Worm (Caenorhabditis elegans) whole organism, L4 larva: ENCODE data around the gene D1044.1.

Source experiments
- F10B5.3 ChIP-seq: sonication (generic microtip); optimal IDR thresholded peaks from 2 replicates; lab custom pipeline; 2016; ENCODE audit warnings: mild to moderate bottlenecking, missing genetic modification characterization, missing compliant biosample characterization
- F49E8.2 ChIP-seq: sonication (generic microtip); optimal IDR thresholded peaks from 2 replicates; lab custom pipeline; 2016; ENCODE audit warnings: missing compliant biosample characterization, mild to moderate bottlenecking, missing genetic modification characterization, borderline replicate concordance
- T26A8.4 ChIP-seq: fragments of 200-800 bp; sonication (Bioruptor generic); IDR thresholded peaks from 2 replicates; pipeline ENCODE4 v1.3.6; 2022; ENCODE audit warnings: missing genetic modification characterization, missing compliant biosample characterization
- Y48G9A.11 ChIP-seq: fragments of 200-800 bp; sonication (Bioruptor generic); IDR thresholded peaks from 2 replicates; pipeline ENCODE4 v1.3.6; 2022; ENCODE audit warnings: missing genetic modification reagents, missing genetic modification characterization, missing compliant biosample characterization
- Y75B8A.6 ChIP-seq: fragments of 200-800 bp; sonication (Bioruptor generic); IDR thresholded peaks from 2 replicates; pipeline ENCODE4 v1.3.6; 2022; ENCODE audit warnings: missing genetic modification reagents, missing genetic modification characterization, missing compliant biosample characterization
- aha-1 ChIP-seq: fragments of 150-350 bp; peaks from one replicate; lab custom pipeline; 2014; ENCODE audit warnings: missing biosample characterization, missing genetic modification characterization
- ama-1 ChIP-seq: fragments of 150-350 bp; optimal IDR thresholded peaks from 2 replicates; lab custom pipeline; 2014; ENCODE audit warnings: inconsistent platforms, mixed read lengths
- arid-1 ChIP-seq: fragments of 200-800 bp; sonication (Bioruptor generic); conservative IDR thresholded peaks from 2 replicates; pipeline ENCODE4 v1.3.6; 2022; ENCODE audit warnings: missing genetic modification reagents, missing genetic modification characterization, missing compliant biosample characterization
- ceh-20 ChIP-seq: fragments of 200-800 bp; sonication (Bioruptor generic); IDR thresholded peaks from 2 replicates; pipeline ENCODE4 v1.3.6; 2022; ENCODE audit warnings: missing genetic modification reagents, missing genetic modification characterization, missing compliant biosample characterization
- ceh-28 ChIP-seq: fragments of 150-350 bp; optimal IDR thresholded peaks from 2 replicates; lab custom pipeline; 2014; ENCODE audit warnings: missing biosample characterization, missing genetic modification reagents, missing genetic modification characterization
- ceh-32 ChIP-seq: sonication (generic microtip); optimal IDR thresholded peaks from 2 replicates; lab custom pipeline; 2016; ENCODE audit warnings: mild to moderate bottlenecking, missing genetic modification characterization, missing compliant biosample characterization; ENCODE audit not compliant: poor library complexity
- ceh-62 ChIP-seq: sonication (generic microtip); optimal IDR thresholded peaks from 2 replicates; lab custom pipeline; 2017; ENCODE audit warnings: missing biosample characterization, missing genetic modification characterization
- cey-2 ChIP-seq: sonication (generic microtip); optimal IDR thresholded peaks from 3 replicates; lab custom pipeline; 2017; ENCODE audit warnings: missing genetic modification characterization, mild to moderate bottlenecking, missing compliant biosample characterization, antibody characterized with exemption, borderline replicate concordance; ENCODE audit not compliant: insufficient read depth
- daf-16 ChIP-seq, 3 experiments: sonication (generic microtip); optimal IDR thresholded peaks; 2 replicates each; lab custom pipeline; 2016 to 2017; ENCODE audit warnings: missing genetic modification characterization in 3 of 3, missing genetic modification reagents in 3 of 3, mild to moderate bottlenecking in 2 of 3, missing compliant biosample characterization in 2 of 3, missing biosample characterization in 1 of 3, moderate library complexity in 1 of 3
- daf-19 ChIP-seq: fragments of 200-800 bp; sonication (Bioruptor generic); conservative IDR thresholded peaks from 2 replicates; pipeline ENCODE4 v1.3.6; 2022; ENCODE audit warnings: missing genetic modification characterization, missing compliant biosample characterization
- dmd-8 ChIP-seq: fragments of 200-800 bp; sonication (Bioruptor generic); IDR thresholded peaks from 2 replicates; pipeline ENCODE4 v1.3.6; 2022; ENCODE audit warnings: missing genetic modification characterization, missing compliant biosample characterization
- dpl-1 ChIP-seq: fragments of 150-350 bp; optimal IDR thresholded peaks from 2 replicates; lab custom pipeline; 2014; ENCODE audit warnings: missing biosample characterization, missing genetic modification reagents, missing genetic modification characterization
- dve-1 ChIP-seq: sonication (generic microtip); optimal IDR thresholded peaks from 2 replicates; lab custom pipeline; 2017; ENCODE audit warnings: antibody characterized with exemption, mild to moderate bottlenecking, missing genetic modification characterization, missing compliant biosample characterization; ENCODE audit not compliant: insufficient read depth
- egl-43 ChIP-seq: fragments of 200-800 bp; sonication (Bioruptor generic); IDR thresholded peaks from 2 replicates; pipeline ENCODE4 v1.3.6; 2022; ENCODE audit warnings: missing genetic modification reagents, missing genetic modification characterization, missing compliant biosample characterization
- fkh-10 ChIP-seq: fragments of 150-350 bp; optimal IDR thresholded peaks from 2 replicates; lab custom pipeline; 2014; ENCODE audit warnings: missing biosample characterization, missing genetic modification reagents, missing genetic modification characterization
- fos-1 ChIP-seq: fragments of 150-350 bp; optimal IDR thresholded peaks from 2 replicates; lab custom pipeline; 2014; ENCODE audit warnings: missing biosample characterization, missing genetic modification characterization
- hif-1 ChIP-seq, 2 experiments: sonication (generic microtip); optimal IDR thresholded peaks; 2 replicates each; lab custom pipeline; 2016 to 2017; ENCODE audit warnings: missing compliant biosample characterization in 2 of 2, missing genetic modification characterization in 2 of 2, missing genetic modification reagents in 2 of 2, missing genotype in 2 of 2, mild to moderate bottlenecking in 1 of 2
- hlh-30 ChIP-seq: sonication (generic microtip); optimal IDR thresholded peaks from 2 replicates; lab custom pipeline; 2017; ENCODE audit warnings: antibody characterized with exemption, mild to moderate bottlenecking, missing genetic modification characterization, missing compliant biosample characterization; ENCODE audit not compliant: insufficient read depth
- hmg-1.1 ChIP-seq: fragments of 200-800 bp; sonication (Bioruptor generic); IDR thresholded peaks from 2 replicates; pipeline ENCODE4 v1.3.6; 2022; ENCODE audit warnings: missing genetic modification reagents, missing genetic modification characterization, missing compliant biosample characterization
- lim-7 ChIP-seq: fragments of 200-800 bp; sonication (Bioruptor generic); IDR thresholded peaks from 2 replicates; pipeline ENCODE4 v1.3.6; 2022; ENCODE audit warnings: missing genetic modification characterization, missing compliant biosample characterization
- lin-13 ChIP-seq: fragments of 150-350 bp; optimal IDR thresholded peaks from 2 replicates; lab custom pipeline; 2014; ENCODE audit warnings: missing biosample characterization, missing genetic modification reagents, missing genetic modification characterization
- lin-38 ChIP-seq: fragments of 200-800 bp; sonication (Bioruptor generic); IDR thresholded peaks from 2 replicates; pipeline ENCODE4 v1.3.6; 2022; ENCODE audit warnings: missing genetic modification reagents, missing genetic modification characterization, missing compliant biosample characterization
- lsy-2 ChIP-seq, 2 experiments: fragments of 150-350 bp in 1 of 2; sonication (generic microtip) in 1 of 2; optimal IDR thresholded peaks; 2 replicates each; lab custom pipeline; 2014 to 2017; ENCODE audit warnings: missing biosample characterization in 2 of 2, missing genetic modification characterization in 2 of 2
- mdt-29 ChIP-seq: fragments of 200-800 bp; sonication (Bioruptor generic); IDR thresholded peaks from 2 replicates; pipeline ENCODE4 v1.3.6; 2022; ENCODE audit warnings: missing genetic modification reagents, missing genetic modification characterization, missing compliant biosample characterization
- mep-1 ChIP-seq: fragments of 150-350 bp; sonication (generic microtip); optimal IDR thresholded peaks from 3 replicates; lab custom pipeline; 2014; ENCODE audit warnings: missing biosample characterization, missing genetic modification characterization
- mes-2 ChIP-seq: sonication (generic microtip); optimal IDR thresholded peaks from 2 replicates; lab custom pipeline; 2016; ENCODE audit warnings: missing genotype, mild to moderate bottlenecking, missing genetic modification characterization, missing compliant biosample characterization; ENCODE audit not compliant: poor library complexity, severe bottlenecking
- mxl-2 ChIP-seq: fragments of 200-800 bp; sonication (Bioruptor generic); conservative IDR thresholded peaks from 2 replicates; pipeline ENCODE4 v1.3.6; 2022; ENCODE audit warnings: missing genetic modification reagents, missing genetic modification characterization, missing compliant biosample characterization
- nhr-10 ChIP-seq: fragments of 150-350 bp; optimal IDR thresholded peaks from 2 replicates; lab custom pipeline; 2014; ENCODE audit warnings: missing biosample characterization, missing genetic modification characterization
- nhr-102 ChIP-seq: sonication (generic microtip); optimal IDR thresholded peaks from 2 replicates; lab custom pipeline; 2016; ENCODE audit warnings: mild to moderate bottlenecking, missing genetic modification characterization, moderate library complexity, missing compliant biosample characterization
- nhr-111 ChIP-seq: fragments of 200-800 bp; sonication (Bioruptor generic); optimal IDR thresholded peaks from 2 replicates; lab custom pipeline; 2018; ENCODE audit warnings: mild to moderate bottlenecking, missing genetic modification characterization, missing compliant biosample characterization
- nhr-6 ChIP-seq: fragments of 150-350 bp; optimal IDR thresholded peaks from 2 replicates; lab custom pipeline; 2014; ENCODE audit warnings: missing biosample characterization, missing genetic modification characterization
- pha-4 ChIP-seq, 2 experiments: fragments of 150-350 bp in 1 of 2; fragments of 200-800 bp in 1 of 2; sonication (Bioruptor generic) in 1 of 2; IDR thresholded peaks in 1 of 2; optimal IDR thresholded peaks in 1 of 2; 2 replicates each; pipeline versions ENCODE4 v1.3.6 to Lab custom; 2014 to 2022; ENCODE audit warnings: missing genetic modification characterization in 2 of 2, missing genetic modification reagents in 2 of 2, missing biosample characterization in 1 of 2, missing compliant biosample characterization in 1 of 2
- php-3 ChIP-seq: fragments of 200-800 bp; sonication (Bioruptor generic); IDR thresholded peaks from 2 replicates; pipeline ENCODE4 v1.3.6; 2022; ENCODE audit warnings: missing genetic modification reagents, missing genetic modification characterization, missing compliant biosample characterization
- rbr-2 ChIP-seq: sonication (generic microtip); optimal IDR thresholded peaks from 2 replicates; lab custom pipeline; 2016; ENCODE audit warnings: missing genotype, missing genetic modification characterization, missing compliant biosample characterization
- skn-1 ChIP-seq: fragments of 150-350 bp; optimal IDR thresholded peaks from 2 replicates; lab custom pipeline; 2014; ENCODE audit warnings: missing biosample characterization, missing genetic modification characterization
- spr-1 ChIP-seq: sonication (generic microtip); optimal IDR thresholded peaks from 2 replicates; lab custom pipeline; 2016; ENCODE audit warnings: mild to moderate bottlenecking, missing genetic modification characterization, missing compliant biosample characterization
- tra-1 ChIP-seq: fragments of 200-800 bp; sonication (Bioruptor generic); IDR thresholded peaks from 2 replicates; pipeline ENCODE4 v1.3.6; 2022; ENCODE audit warnings: missing genetic modification reagents, missing genetic modification characterization, missing compliant biosample characterization
- vab-7 ChIP-seq: fragments of 200-800 bp; sonication (Bioruptor generic); IDR thresholded peaks from 2 replicates; pipeline ENCODE4 v1.3.6; 2022; ENCODE audit warnings: missing genetic modification reagents, missing genetic modification characterization, missing compliant biosample characterization
- zfp-2 ChIP-seq: sonication (generic microtip); optimal IDR thresholded peaks from 2 replicates; lab custom pipeline; 2016; ENCODE audit warnings: mild to moderate bottlenecking, missing genetic modification characterization, missing compliant biosample characterization
- zfp-3 ChIP-seq: fragments of 200-800 bp; sonication (Bioruptor generic); conservative IDR thresholded peaks from 2 replicates; pipeline ENCODE4 v1.3.6; 2022; ENCODE audit warnings: missing genetic modification reagents, missing genetic modification characterization, missing compliant biosample characterization

The D1044.1 gene

ce11 chrIII:5554884-5555500 lies 10.9 kb downstream of the D1044.1 start, which contains the start of the genes nmad-1 and hach-1 (continued):
- 0 out of 2 replicates have a peak, but pooled peaks have one; percentile 48 for TF ChIP-seq daf-19
- no peak for TF ChIP-seq mdt-29 (GFP tag; lab: Robert Waterston, UW)
- peak; percentile 80 for TF ChIP-seq hmg-1.1 (GFP tag; lab: Robert Waterston, UW)
- no peak for TF ChIP-seq dmd-8
- TF ChIP-seq nhr-102: peak; percentile 68
- TF ChIP-seq hlh-30: peak; percentile 51
- TF ChIP-seq lim-7 (GFP tag; lab: Robert Waterston, UW): no peak
- TF ChIP-seq fos-1 (tag; lab: Kevin White, UChicago): no peak
- TF ChIP-seq mes-2 (tag; lab: Kevin White, UChicago): peak; percentile 95
- no peak for TF ChIP-seq ceh-62
- TF ChIP-seq zfp-2: peak; percentile 13
- TF ChIP-seq dve-1 (tag; lab: Kevin White, UChicago): peak; percentile 79
- TF ChIP-seq ceh-20 (GFP tag; lab: Robert Waterston, UW): peak; percentile 59; the same call in 1 of the 2 replicates
- TF ChIP-seq cey-2 (tag; lab: Kevin White, UChicago): no peak
- peak in 1 of 2 experiments; percentile 67 for TF ChIP-seq hif-1 (tag; optimal IDR thresholded peaks at IDR 0.05; lab: Kevin White, UChicago)
- peak; percentile 42 for TF ChIP-seq nhr-10 (tag; lab: Kevin White, UChicago)
- TF ChIP-seq mep-1 (tag; lab: Kevin White, UChicago): peak; percentile 87
- peak; percentile 73 for TF ChIP-seq vab-7 (GFP tag; lab: Robert Waterston, UW)
- TF ChIP-seq lsy-2 (tag; optimal IDR thresholded peaks at IDR 0.05; lab: Kevin White, UChicago): peak in 1 of 2 experiments; percentile 81
- peak; percentile 36 for TF ChIP-seq fkh-10
- TF ChIP-seq ceh-32 (tag; lab: Kevin White, UChicago): no peak
- TF ChIP-seq F10B5.3 (tag; lab: Kevin White, UChicago): peak; percentile 14
- peak; percentile 75 for TF ChIP-seq rbr-2 (tag; lab: Kevin White, UChicago)
- no peak for TF ChIP-seq mxl-2
- TF ChIP-seq nhr-111 (GFP tag; lab: Kevin White, UChicago): no peak
- peak; percentile 18 to 49 for TF ChIP-seq daf-16 (GFP tag; optimal IDR thresholded peaks at IDR 0.05; lab: Kevin White, UChicago)
- peak; percentile 48 for TF ChIP-seq daf-16 (tag; optimal IDR thresholded peaks at IDR 0.05; lab: Kevin White, UChicago)
- TF ChIP-seq T26A8.4 (GFP tag; lab: Robert Waterston, UW): peak; percentile 65; the same call in 1 of the 2 replicates
- TF ChIP-seq ceh-28 (tag; lab: Kevin White, UChicago): peak; percentile 34
- peak; percentile 48 for TF ChIP-seq nhr-6 (tag; lab: Kevin White, UChicago)
- peak; percentile 43 for TF ChIP-seq lin-13 (GFP tag; lab: Kevin White, UChicago)
- TF ChIP-seq, all 104 proteins: peak for 41

DNA sequence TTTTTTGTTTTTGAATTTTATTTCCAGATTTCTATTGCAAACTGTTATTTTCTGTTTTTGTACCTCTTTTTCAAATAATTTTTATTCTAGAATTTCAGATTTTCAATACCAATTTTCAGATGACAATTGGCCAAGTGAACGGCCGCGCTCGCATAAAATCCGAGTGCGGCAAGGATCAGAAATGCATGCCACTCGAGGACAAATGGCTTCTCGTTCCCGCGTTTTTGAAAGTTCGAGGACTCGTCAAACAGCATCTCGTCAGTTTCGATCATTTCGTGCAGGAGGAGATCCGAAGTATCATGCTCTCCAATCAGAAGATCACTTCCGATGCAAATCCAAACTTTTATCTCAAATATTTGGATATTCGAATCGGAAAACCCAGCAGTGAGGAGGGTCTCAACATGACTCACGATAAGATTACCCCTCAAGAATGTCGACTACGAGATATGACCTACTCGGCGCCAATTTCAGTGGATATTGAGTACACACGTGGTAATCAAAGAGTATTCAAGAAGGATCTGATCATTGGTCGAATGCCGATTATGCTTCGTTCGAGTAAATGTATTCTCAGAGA lies 13.2 kb downstream of the D1044.1 start, which contains the start of gene rpc-2:
Gene rpc-2 (plus strand): TSS at position 120 of the 574 bp plus-strand sequence.
- peak; percentile 9 for TF ChIP-seq nhr-102
- peak; percentile 50 for TF ChIP-seq lin-38 (GFP tag; lab: Robert Waterston, UW)
- TF ChIP-seq lim-7 (GFP tag; lab: Robert Waterston, UW): peak; percentile 18; the same call in 1 of the 2 replicates
- peak; percentile 23; the same call in 1 of the 2 replicates for TF ChIP-seq tra-1 (GFP tag; lab: Robert Waterston, UW)
- peak; percentile 44; the same call in 1 of the 2 replicates for TF ChIP-seq php-3 (GFP tag; lab: Robert Waterston, UW)
- TF ChIP-seq zfp-3 (GFP tag; lab: Robert Waterston, UW): no peak; the same call in 1 of the 2 replicates
- TF ChIP-seq dpl-1 (GFP tag; lab: Kevin White, UChicago): no peak
- TF ChIP-seq F49E8.2 (tag; lab: Kevin White, UChicago): no peak
- TF ChIP-seq egl-43 (GFP tag; lab: Robert Waterston, UW): peak; percentile 54; the same call in 1 of the 2 replicates
- TF ChIP-seq dmd-8: 0 out of 2 replicates have a peak, but pooled peaks have one; percentile 51
- peak; percentile 69; the same call in 1 of the 2 replicates for TF ChIP-seq arid-1 (GFP tag; lab: Robert Waterston, UW)
- TF ChIP-seq T26A8.4 (GFP tag; lab: Robert Waterston, UW): peak; percentile 52; the same call in 1 of the 2 replicates
- TF ChIP-seq spr-1: peak; percentile 24
- peak; percentile 16; the same call in 1 of the 2 replicates for TF ChIP-seq Y75B8A.6 (GFP tag; lab: Robert Waterston, UW)
- peak; percentile 33 for TF ChIP-seq ama-1
- peak; percentile 19; the same call in 1 of the 2 replicates for TF ChIP-seq Y48G9A.11
- TF ChIP-seq pha-4 (GFP tag; IDR thresholded peaks at IDR 0.05; lab: Robert Waterston, UW): peak; percentile 47; the same call in 1 of the 2 replicates
- no peak for TF ChIP-seq pha-4 (tag; optimal IDR thresholded peaks at IDR 0.05; lab: Kevin White, UChicago)
- peak; percentile 66 for TF ChIP-seq aha-1 (tag; lab: Kevin White, UChicago)
- TF ChIP-seq mdt-29 (GFP tag; lab: Robert Waterston, UW): peak; percentile 49; the same call in 1 of the 2 replicates
- TF ChIP-seq skn-1 (tag; lab: Kevin White, UChicago): no peak
